Worm (Caenorhabditis elegans) whole organism, L2 larva: ENCODE measurements around the gene srlf-2.

Experiments used
- aly-2 ChIP-seq: fragments of 150-350 bp; optimal IDR thresholded peaks from 2 replicates; lab custom pipeline; 2014; ENCODE audit warnings: missing biosample characterization, missing genetic modification characterization
- ceh-16 ChIP-seq: fragments of 150-350 bp; optimal IDR thresholded peaks from 2 replicates; lab custom pipeline; 2014; ENCODE audit warnings: missing biosample characterization, missing genetic modification characterization
- ceh-82 ChIP-seq: fragments of 150-350 bp; optimal IDR thresholded peaks from 2 replicates; lab custom pipeline; 2014; ENCODE audit warnings: missing biosample characterization, missing genetic modification characterization
- elt-1 ChIP-seq: fragments of 150-350 bp; optimal IDR thresholded peaks from 2 replicates; lab custom pipeline; 2014; ENCODE audit warnings: missing biosample characterization, missing genetic modification characterization
- lin-13 ChIP-seq: fragments of 150-350 bp; optimal IDR thresholded peaks from 2 replicates; lab custom pipeline; 2014; ENCODE audit warnings: missing biosample characterization, missing genetic modification reagents, missing genetic modification characterization
- lsy-2 ChIP-seq, 2 experiments: fragments of 150-350 bp in 1 of 2; sonication (generic microtip) in 1 of 2; optimal IDR thresholded peaks; 2 replicates each; lab custom pipeline; 2014 to 2017; ENCODE audit warnings: missing biosample characterization in 2 of 2, missing genetic modification characterization in 2 of 2
- mab-5 ChIP-seq: fragments of 150-350 bp; optimal IDR thresholded peaks from 2 replicates; lab custom pipeline; 2014; ENCODE audit warnings: missing biosample characterization, missing genetic modification characterization
- nhr-11 ChIP-seq: fragments of 150-350 bp; optimal IDR thresholded peaks from 2 replicates; lab custom pipeline; 2014; ENCODE audit warnings: missing biosample characterization, missing genetic modification characterization
- nhr-12 ChIP-seq: fragments of 150-350 bp; optimal IDR thresholded peaks from 2 replicates; lab custom pipeline; 2014; ENCODE audit warnings: missing biosample characterization, missing genetic modification characterization
- skn-1 ChIP-seq: sonication (generic microtip); optimal IDR thresholded peaks from 2 replicates; lab custom pipeline; 2017; ENCODE audit warnings: missing biosample characterization, missing genetic modification characterization
- snpc-4 ChIP-seq: fragments of 150-350 bp; optimal IDR thresholded peaks from 2 replicates; lab custom pipeline; 2014; ENCODE audit warnings: missing biosample characterization, missing genetic modification characterization
- zag-1 ChIP-seq: fragments of 150-350 bp; optimal IDR thresholded peaks from 2 replicates; lab custom pipeline; 2014; ENCODE audit warnings: missing biosample characterization, missing genetic modification characterization
- ztf-11 ChIP-seq: sonication (generic microtip); optimal IDR thresholded peaks from 2 replicates; lab custom pipeline; 2017; ENCODE audit warnings: missing biosample characterization, missing genetic modification characterization

DNA sequence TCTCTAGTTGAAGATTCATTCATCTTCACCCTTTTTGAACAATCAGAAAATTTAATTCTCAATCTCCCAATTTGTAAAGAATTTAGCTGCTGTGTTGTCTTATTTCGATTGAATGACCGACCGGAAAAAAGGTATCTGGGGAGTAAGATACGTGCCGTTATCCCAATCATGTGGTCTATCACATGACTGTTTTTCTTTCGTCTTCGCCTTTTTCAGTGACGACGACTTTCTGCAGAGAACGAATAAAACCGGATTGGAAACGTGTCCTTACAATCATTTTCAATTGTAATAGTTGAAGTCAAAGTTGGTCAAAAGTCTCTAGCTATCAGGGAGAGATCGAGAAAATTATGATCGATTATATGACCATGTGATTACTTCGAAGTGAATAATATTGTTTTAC lies 39.0 kb downstream of the srlf-2 start:
- TF ChIP-seq skn-1 (tag; lab: Kevin White, UChicago): no peak
- TF ChIP-seq zag-1 (tag; lab: Kevin White, UChicago): no peak
- TF ChIP-seq aly-2 (tag; lab: Kevin White, UChicago): no peak
- no peak for TF ChIP-seq snpc-4 (tag; lab: Kevin White, UChicago)
- TF ChIP-seq nhr-11 (tag; lab: Kevin White, UChicago): no peak
- TF ChIP-seq lin-13: no peak
- no peak for TF ChIP-seq ztf-11 (tag; lab: Kevin White, UChicago)
- TF ChIP-seq elt-1 (tag; lab: Kevin White, UChicago): no peak
- no peak for TF ChIP-seq mab-5 (tag; lab: Kevin White, UChicago)
- peak in 1 of 2 experiments; percentile 58 for TF ChIP-seq lsy-2 (tag; optimal IDR thresholded peaks at IDR 0.05; lab: Kevin White, UChicago)
- no peak for TF ChIP-seq nhr-12 (tag; lab: Kevin White, UChicago)
- TF ChIP-seq ceh-82 (tag; lab: Kevin White, UChicago): no peak
- no peak for TF ChIP-seq ceh-16 (tag; lab: Kevin White, UChicago)
